Fruit fly (Drosophila melanogaster) whole organism, prepupa: ENCODE data around the gene CG14440.

Source experiments
- CG10669 ChIP-seq: fragments of 200-800 bp; sonication (Bioruptor generic); optimal IDR thresholded peaks from 3 replicates; lab custom pipeline; 2018; ENCODE audit warnings: missing biosample characterization, mild to moderate bottlenecking, missing genetic modification characterization, moderate library complexity
- CG16779 ChIP-seq: fragments of 200-800 bp; sonication (Bioruptor generic); optimal IDR thresholded peaks from 3 replicates; lab custom pipeline; 2017; ENCODE audit warnings: missing biosample characterization, mild to moderate bottlenecking, missing genetic modification characterization
- CG7368 ChIP-seq: fragments of 200-800 bp; sonication (Bioruptor generic); optimal IDR thresholded peaks from 3 replicates; lab custom pipeline; 2016; ENCODE audit warnings: missing biosample characterization, missing genetic modification characterization
- OdsH ChIP-seq: fragments of 200-800 bp; sonication (Bioruptor generic); optimal IDR thresholded peaks from 3 replicates; lab custom pipeline; 2016; ENCODE audit warnings: missing biosample characterization, missing genetic modification characterization
- Sox102F ChIP-seq: fragments of 200-800 bp; sonication (Bioruptor generic); optimal IDR thresholded peaks from 2 replicates; lab custom pipeline; 2016; ENCODE audit warnings: missing biosample characterization, mild to moderate bottlenecking, missing genetic modification characterization
- dac ChIP-seq: fragments of 200-800 bp; sonication (Bioruptor generic); optimal IDR thresholded peaks from 2 replicates; lab custom pipeline; 2017; ENCODE audit warnings: missing biosample characterization, mild to moderate bottlenecking, missing genetic modification characterization
- lz ChIP-seq: fragments of 200-800 bp; sonication (Bioruptor generic); optimal IDR thresholded peaks from 3 replicates; lab custom pipeline; 2016; ENCODE audit warnings: missing biosample characterization, missing genetic modification characterization

DNA sequence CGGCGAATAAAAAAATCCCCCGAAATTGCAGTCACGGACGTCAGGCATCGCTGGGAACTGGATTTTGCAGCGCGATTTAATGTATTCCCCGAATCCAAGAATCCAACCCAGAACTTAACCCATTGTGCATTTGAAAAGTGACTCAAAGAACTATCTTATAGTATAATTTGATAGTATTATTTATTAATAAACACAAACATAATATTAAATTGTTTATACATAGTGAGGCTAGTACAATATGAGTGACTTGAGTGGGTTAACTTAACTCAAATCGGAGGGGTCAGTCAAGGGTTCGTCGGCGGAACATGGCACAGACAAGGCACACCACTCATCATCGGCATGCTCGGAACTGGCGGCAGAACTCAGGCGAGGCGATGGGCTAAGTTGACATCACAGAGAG lies 47.9 kb upstream of the CG14440 start:
- TF ChIP-seq dac (GFP tag; lab: Kevin White, UChicago) (no peak), OdsH (GFP tag; lab: Kevin White, UChicago) (peak; percentile 34), lz (no peak), Sox102F (GFP tag; lab: Kevin White, UChicago) (peak; percentile 36), CG16779 (tag; lab: Kevin White, UChicago) (no peak), CG7368 (GFP tag; lab: Kevin White, UChicago) (peak; percentile 7), CG10669 (GFP tag; lab: Kevin White, UChicago) (peak; percentile 25)
